Worm (Caenorhabditis elegans): ENCODE data around the gene bpnt-1.

bpnt-1 gene

ce11 chrII:4424807-4425206 is 4.8 kb downstream of the bpnt-1 start, which contains the start of the genes dcaf-13 and toe-1:
dcaf-13 (minus strand) TSS chrII:4424902.
toe-1 (plus strand) TSS chrII:4425167.
- TF ChIP-seq W03F9.2 (tag; optimal IDR thresholded peaks at IDR 0.05): peak; percentile 30
- no peak for TF ChIP-seq him-1 (tag; optimal IDR thresholded peaks at IDR 0.05)
- TF ChIP-seq dao-5 (tag; optimal IDR thresholded peaks at IDR 0.05): no peak

- TF ChIP-seq W03F9.2 (tag; optimal IDR thresholded peaks at IDR 0.05) (no peak), him-1 (tag; optimal IDR thresholded peaks at IDR 0.05) (no peak), dao-5 (tag; optimal IDR thresholded peaks at IDR 0.05) (no peak)
These were observed 8.1 kb downstream of the bpnt-1 start for ce11 chrII:4428121-4428520.

- TF ChIP-seq him-1 (tag; optimal IDR thresholded peaks at IDR 0.05) (no peak), W03F9.2 (tag; optimal IDR thresholded peaks at IDR 0.05) (no peak), dao-5 (tag; optimal IDR thresholded peaks at IDR 0.05) (no peak)
These were observed 13.1 kb downstream of the bpnt-1 start, which contains the start of gene nhr-109 for ce11 chrII:4433146-4433545. nhr-109 (plus strand) TSS chrII:4433367.

- no peak for TF ChIP-seq him-1 (tag; optimal IDR thresholded peaks at IDR 0.05)
- TF ChIP-seq W03F9.2 (tag; optimal IDR thresholded peaks at IDR 0.05): no peak
- TF ChIP-seq dao-5 (tag; optimal IDR thresholded peaks at IDR 0.05): no peak
These were observed 14.2 kb downstream of the bpnt-1 start for ce11 chrII:4434278-4434677.

- TF ChIP-seq W03F9.2 (tag; optimal IDR thresholded peaks at IDR 0.05) (no peak), dao-5 (tag; optimal IDR thresholded peaks at IDR 0.05) (no peak), him-1 (tag; optimal IDR thresholded peaks at IDR 0.05) (no peak)
These were observed 15.1 kb downstream of the bpnt-1 start, which contains the start of gene nhr-273 for ce11 chrII:4435134-4435533. nhr-273 (plus strand) TSS chrII:4435300.

- TF ChIP-seq W03F9.2 (tag; optimal IDR thresholded peaks at IDR 0.05): no peak
- no peak for TF ChIP-seq dao-5 (tag; optimal IDR thresholded peaks at IDR 0.05)
- no peak for TF ChIP-seq him-1 (tag; optimal IDR thresholded peaks at IDR 0.05)
These were observed 18.5 kb downstream of the bpnt-1 start, which contains the start of gene nhr-16 for ce11 chrII:4438601-4439000. nhr-16 (plus strand) TSS chrII:4438805.

- TF ChIP-seq W03F9.2 (tag; optimal IDR thresholded peaks at IDR 0.05) (no peak), dao-5 (tag; optimal IDR thresholded peaks at IDR 0.05) (no peak), him-1 (tag; optimal IDR thresholded peaks at IDR 0.05) (no peak)
These were observed 21.2 kb downstream of the bpnt-1 start for ce11 chrII:4441278-4441677.

ce11 chrII:4444811-4445210 is 24.8 kb downstream of the bpnt-1 start:
- no peak for TF ChIP-seq dao-5 (tag; optimal IDR thresholded peaks at IDR 0.05)
- no peak for TF ChIP-seq him-1 (tag; optimal IDR thresholded peaks at IDR 0.05)

ce11 chrII:4453051-4453450 is 33.0 kb downstream of the bpnt-1 start, which contains the start of gene twk-2:
twk-2 (minus strand) TSS chrII:4453151.
- TF ChIP-seq W03F9.2 (tag; optimal IDR thresholded peaks at IDR 0.05) (no peak), him-1 (tag; optimal IDR thresholded peaks at IDR 0.05) (no peak), dao-5 (tag; optimal IDR thresholded peaks at IDR 0.05) (no peak)

ce11 chrII:4453453-4453852 is 33.4 kb downstream of the bpnt-1 start:
- TF ChIP-seq him-1 (tag; optimal IDR thresholded peaks at IDR 0.05): no peak
- TF ChIP-seq dao-5 (tag; optimal IDR thresholded peaks at IDR 0.05): no peak
- TF ChIP-seq W03F9.2 (tag; optimal IDR thresholded peaks at IDR 0.05): no peak

- TF ChIP-seq dao-5 (tag; optimal IDR thresholded peaks at IDR 0.05) (no peak), W03F9.2 (tag; optimal IDR thresholded peaks at IDR 0.05) (no peak), him-1 (tag; optimal IDR thresholded peaks at IDR 0.05) (no peak)
These were observed 34.8 kb downstream of the bpnt-1 start for ce11 chrII:4454823-4455222.

ce11 chrII:4456024-4456423 is 36.0 kb downstream of the bpnt-1 start:
- TF ChIP-seq W03F9.2 (tag; optimal IDR thresholded peaks at IDR 0.05) (no peak), him-1 (tag; optimal IDR thresholded peaks at IDR 0.05) (peak; percentile 80)

ce11 chrII:4460297-4460696 is 40.2 kb downstream of the bpnt-1 start:
- TF ChIP-seq W03F9.2 (tag; optimal IDR thresholded peaks at IDR 0.05): no peak
- no peak for TF ChIP-seq him-1 (tag; optimal IDR thresholded peaks at IDR 0.05)
- TF ChIP-seq dao-5 (tag; optimal IDR thresholded peaks at IDR 0.05): no peak

ce11 chrII:4460851-4461250 is 40.8 kb downstream of the bpnt-1 start, which contains the start of the genes T12C9.7 and vps-18:
T12C9.7 (minus strand) TSS chrII:4460951.
vps-18 (plus strand) TSS chrII:4461130.
- TF ChIP-seq dao-5 (tag; optimal IDR thresholded peaks at IDR 0.05): no peak
- TF ChIP-seq him-1 (tag; optimal IDR thresholded peaks at IDR 0.05): no peak
- TF ChIP-seq W03F9.2 (tag; optimal IDR thresholded peaks at IDR 0.05): no peak

- TF ChIP-seq him-1 (tag; optimal IDR thresholded peaks at IDR 0.05): no peak
- TF ChIP-seq dao-5 (tag; optimal IDR thresholded peaks at IDR 0.05): no peak
- no peak for TF ChIP-seq W03F9.2 (tag; optimal IDR thresholded peaks at IDR 0.05)
These were observed 42.8 kb downstream of the bpnt-1 start for ce11 chrII:4462842-4463241.

All from whole organism, L4/young adult.